Fruit fly (Drosophila melanogaster): Measurements from ENCODE around the gene CecC.

CecC gene

dm6 chr3R:30252317-30252716, 36.0 kb downstream of the CecC start:
- TF ChIP-seq fkh (GFP tag; optimal IDR thresholded peaks at IDR 0.05) (no peak), Blimp-1 (GFP tag; optimal IDR thresholded peaks at IDR 0.05) (no peak), CG11762 (GFP tag; optimal IDR thresholded peaks at IDR 0.05; ENCODE audit: insufficient read depth) (no peak), ss (GFP tag; optimal IDR thresholded peaks at IDR 0.05) (no peak), Ets21C (GFP tag; optimal IDR thresholded peaks at IDR 0.05) (no peak), Eip93F (GFP tag; optimal IDR thresholded peaks at IDR 0.05) (no peak), Hr38 (GFP tag; optimal IDR thresholded peaks at IDR 0.05) (no peak), fd85E (GFP tag; optimal IDR thresholded peaks at IDR 0.05) (no peak), CG6792 (GFP tag; optimal IDR thresholded peaks at IDR 0.05) (no peak), eg (GFP tag; IDR thresholded peaks at IDR 0.05) (no peak), Sox14 (GFP tag; optimal IDR thresholded peaks at IDR 0.05) (no peak), CG7368 (GFP tag; optimal IDR thresholded peaks at IDR 0.05) (no peak), CG3032 (tag; optimal IDR thresholded peaks at IDR 0.05) (no peak), esn (GFP tag; optimal IDR thresholded peaks at IDR 0.05) (no peak), salr (GFP tag; optimal IDR thresholded peaks at IDR 0.05) (no peak), Ets96B (tag; optimal IDR thresholded peaks at IDR 0.05) (no peak), CG9139 (GFP tag; optimal IDR thresholded peaks at IDR 0.05) (no peak)

dm6 chr3R:30252882-30253281, 36.6 kb downstream of the CecC start, which contains the start of gene CG18404:
Gene CG18404 (plus strand): TSS chr3R:30253182.
- no peak for TF ChIP-seq Sox102F (GFP tag; optimal IDR thresholded peaks at IDR 0.05)
- TF ChIP-seq pdm3 (GFP tag; optimal IDR thresholded peaks at IDR 0.05), result no peak
- TF ChIP-seq Blimp-1 (GFP tag; optimal IDR thresholded peaks at IDR 0.05), result no peak
- TF ChIP-seq Met (GFP tag; optimal IDR thresholded peaks at IDR 0.05), result no peak

- TF ChIP-seq ss (GFP tag; optimal IDR thresholded peaks at IDR 0.05) (peak; percentile 99 to 100), CG6792 (GFP tag; optimal IDR thresholded peaks at IDR 0.05) (peak; percentile 95), CG6854 (GFP tag; optimal IDR thresholded peaks at IDR 0.05) (peak; percentile 93), lz (GFP tag; optimal IDR thresholded peaks at IDR 0.05) (peak; percentile 91), fkh (GFP tag; optimal IDR thresholded peaks at IDR 0.05) (no peak), eg (GFP tag; IDR thresholded peaks at IDR 0.05) (peak; percentile 96), Eip78C (GFP tag) (peak; percentile 99), CG6276 (GFP tag; optimal IDR thresholded peaks at IDR 0.05) (peak; percentile 82), Ets21C (GFP tag; optimal IDR thresholded peaks at IDR 0.05) (peak; percentile 75), CG3032 (tag; optimal IDR thresholded peaks at IDR 0.05) (peak; percentile 98), CG8632 (GFP tag; optimal IDR thresholded peaks at IDR 0.05) (peak; percentile 95), Ets96B (tag; optimal IDR thresholded peaks at IDR 0.05) (peak; percentile 98), CG11762 (GFP tag; optimal IDR thresholded peaks at IDR 0.05; ENCODE audit: insufficient read depth) (peak; percentile 89), dac (GFP tag; optimal IDR thresholded peaks at IDR 0.05) (peak; percentile 73), Lpt (GFP tag; optimal IDR thresholded peaks at IDR 0.05) (peak; percentile 83), CG1621 (tag; optimal IDR thresholded peaks at IDR 0.05) (peak; percentile 96), Sox102F (GFP tag; optimal IDR thresholded peaks at IDR 0.05) (peak; percentile 96), Gug (GFP tag; IDR thresholded peaks at IDR 0.05) (peak; percentile 81), CG31627 (GFP tag; optimal IDR thresholded peaks at IDR 0.05) (peak; percentile 81), CG32006 (GFP tag; optimal IDR thresholded peaks at IDR 0.05) (peak; percentile 90), salr (GFP tag; optimal IDR thresholded peaks at IDR 0.05) (peak; percentile 91 to 93), spab (GFP tag; optimal IDR thresholded peaks at IDR 0.05) (peak; percentile 97), CG15336 (GFP tag; IDR thresholded peaks at IDR 0.05) (peak; percentile 97), Sox15 (GFP tag; optimal IDR thresholded peaks at IDR 0.05) (peak; percentile 70), Eip93F (GFP tag; optimal IDR thresholded peaks at IDR 0.05) (peak; percentile 97), CG4318 (GFP tag; optimal IDR thresholded peaks at IDR 0.05) (peak; percentile 70), CG11902 (GFP tag; optimal IDR thresholded peaks at IDR 0.05) (peak; percentile 74), Met (GFP tag; optimal IDR thresholded peaks at IDR 0.05) (peak; percentile 92), CG8319 (GFP tag; optimal IDR thresholded peaks at IDR 0.05) (peak; percentile 91), achi (GFP tag; optimal IDR thresholded peaks at IDR 0.05) (peak; percentile 96), svp (GFP tag) (peak; percentile 95), CG6163 (GFP tag; IDR thresholded peaks at IDR 0.05) (peak; percentile 99), CG7368 (GFP tag; optimal IDR thresholded peaks at IDR 0.05) (peak; percentile 90), pdm3 (GFP tag; optimal IDR thresholded peaks at IDR 0.05) (peak; percentile 93), esn (GFP tag; optimal IDR thresholded peaks at IDR 0.05) (peak; percentile 95), topi (GFP tag; optimal IDR thresholded peaks at IDR 0.05) (peak; percentile 88), Eip75B (GFP tag; optimal IDR thresholded peaks at IDR 0.05) (peak; percentile 94), acj6 (GFP tag; optimal IDR thresholded peaks at IDR 0.05) (peak; percentile 96)
Measured at dm6 chr3R:30255255-30256121, 39.2 kb downstream of the CecC start.

Data from whole organism, prepupa.